Worm (Caenorhabditis elegans) whole organism, L1 larva: ENCODE data around the gene msp-19.
"Not testable (repeated sequence)": the region's sequence is repeated elsewhere in the genome, so short reads cannot be mapped to it uniquely, and the experiment has no call there.

Experiments
- C04F5.9 ChIP-seq: sonication (generic microtip); optimal IDR thresholded peaks from 2 replicates; lab custom pipeline; 2016; ENCODE audit warnings: missing genetic modification characterization, missing compliant biosample characterization
- F16B12.6 ChIP-seq: fragments of 150-350 bp; optimal IDR thresholded peaks from 2 replicates; lab custom pipeline; 2014; ENCODE audit warnings: missing biosample characterization, missing genetic modification characterization
- aha-1 ChIP-seq: fragments of 150-350 bp; optimal IDR thresholded peaks from 2 replicates; lab custom pipeline; 2014; ENCODE audit warnings: missing biosample characterization, missing genetic modification characterization
- aly-2 ChIP-seq: fragments of 150-350 bp; optimal IDR thresholded peaks from 2 replicates; lab custom pipeline; 2014; ENCODE audit warnings: missing biosample characterization, missing genetic modification characterization
- blmp-1 ChIP-seq: fragments of 150-350 bp; optimal IDR thresholded peaks from 2 replicates; lab custom pipeline; 2014; ENCODE audit warnings: missing biosample characterization, missing genetic modification characterization
- ceh-63 ChIP-seq: fragments of 200-800 bp; sonication (Bioruptor generic); optimal IDR thresholded peaks from 2 replicates; lab custom pipeline; 2018; ENCODE audit warnings: mild to moderate bottlenecking, missing genetic modification characterization, missing compliant biosample characterization
- ceh-88 ChIP-seq: fragments of 200-800 bp; sonication (Bioruptor generic); IDR thresholded peaks from 2 replicates; pipeline ENCODE4 v1.3.6; 2022; ENCODE audit warnings: missing genetic modification characterization, missing compliant biosample characterization
- dsc-1 ChIP-seq: sonication (generic microtip); optimal IDR thresholded peaks from 2 replicates; lab custom pipeline; 2016; ENCODE audit warnings: mild to moderate bottlenecking, missing genetic modification characterization, missing compliant biosample characterization
- efl-3 ChIP-seq: fragments of 200-800 bp; sonication (Bioruptor generic); optimal IDR thresholded peaks from 2 replicates; lab custom pipeline; 2018; ENCODE audit warnings: mild to moderate bottlenecking, missing genetic modification characterization, missing compliant biosample characterization
- egl-13 ChIP-seq: sonication (generic microtip); optimal IDR thresholded peaks from 2 replicates; lab custom pipeline; 2016; ENCODE audit warnings: missing genotype, missing genetic modification reagents, missing genetic modification characterization, missing compliant biosample characterization
- elt-3 ChIP-seq, 6 experiments: fragments of 150-350 bp in 1 of 6; sonication (generic microtip); optimal IDR thresholded peaks; 2 replicates each; lab custom pipeline; 2017 to 2018; ENCODE audit warnings: missing biosample characterization in 6 of 6, missing genetic modification characterization in 6 of 6, inconsistent platforms in 1 of 6
- fkh-8 ChIP-seq: sonication (generic microtip); optimal IDR thresholded peaks from 2 replicates; lab custom pipeline; 2016; ENCODE audit warnings: mild to moderate bottlenecking, missing genetic modification characterization, missing compliant biosample characterization
- fos-1 ChIP-seq: fragments of 150-350 bp; optimal IDR thresholded peaks from 2 replicates; lab custom pipeline; 2014; ENCODE audit warnings: missing biosample characterization, missing genetic modification characterization
- grh-1 ChIP-seq: fragments of 200-800 bp; sonication (Bioruptor generic); IDR thresholded peaks from 2 replicates; pipeline ENCODE4 v1.3.6; 2022; ENCODE audit warnings: missing genetic modification reagents, missing genetic modification characterization, missing compliant biosample characterization
- hlh-4 ChIP-seq: sonication (generic microtip); optimal IDR thresholded peaks from 2 replicates; lab custom pipeline; 2016; ENCODE audit warnings: mild to moderate bottlenecking, missing genetic modification characterization, missing compliant biosample characterization
- jun-1 ChIP-seq: fragments of 150-350 bp; optimal IDR thresholded peaks from 2 replicates; lab custom pipeline; 2014; ENCODE audit warnings: missing biosample characterization, missing genetic modification reagents, missing genetic modification characterization
- lin-14 ChIP-seq: fragments of 200-800 bp; sonication (Bioruptor generic); optimal IDR thresholded peaks from 2 replicates; lab custom pipeline; 2018; ENCODE audit warnings: mild to moderate bottlenecking, missing genetic modification characterization, moderate library complexity, missing compliant biosample characterization
- lsy-2 ChIP-seq, 2 experiments: fragments of 150-350 bp; optimal IDR thresholded peaks; 2 replicates each; lab custom pipeline; 2014; ENCODE audit warnings: missing biosample characterization in 2 of 2, missing genetic modification characterization in 2 of 2
- nhr-11 ChIP-seq: fragments of 150-350 bp; optimal IDR thresholded peaks from 2 replicates; lab custom pipeline; 2014; ENCODE audit warnings: missing biosample characterization, missing genetic modification characterization
- nhr-47 ChIP-seq: sonication (generic microtip); optimal IDR thresholded peaks from 2 replicates; lab custom pipeline; 2016; ENCODE audit warnings: mild to moderate bottlenecking, missing genetic modification characterization, moderate library complexity, missing compliant biosample characterization
- nhr-76 ChIP-seq: sonication (generic microtip); optimal IDR thresholded peaks from 2 replicates; lab custom pipeline; 2017; ENCODE audit warnings: missing biosample characterization, missing genetic modification characterization
- nhr-77 ChIP-seq: fragments of 150-350 bp; optimal IDR thresholded peaks from 2 replicates; lab custom pipeline; 2014; ENCODE audit warnings: missing biosample characterization, missing genetic modification characterization
- nhr-84 ChIP-seq: sonication (generic microtip); optimal IDR thresholded peaks from 2 replicates; lab custom pipeline; 2017; ENCODE audit warnings: missing biosample characterization, missing genetic modification characterization
- pag-3 ChIP-seq: sonication (generic microtip); optimal IDR thresholded peaks from 2 replicates; lab custom pipeline; 2017; ENCODE audit warnings: missing genetic modification characterization, mild to moderate bottlenecking, missing compliant biosample characterization, antibody characterized with exemption, borderline replicate concordance; ENCODE audit not compliant: insufficient read depth
- rnt-1 ChIP-seq: sonication (generic microtip); optimal IDR thresholded peaks from 2 replicates; lab custom pipeline; 2016; ENCODE audit warnings: mild to moderate bottlenecking, missing genetic modification characterization, moderate library complexity, missing compliant biosample characterization
- sox-4 ChIP-seq: sonication (generic microtip); optimal IDR thresholded peaks from 2 replicates; lab custom pipeline; 2016; ENCODE audit warnings: missing genetic modification characterization, missing compliant biosample characterization
- swsn-7 ChIP-seq: sonication (generic microtip); optimal IDR thresholded peaks from 2 replicates; lab custom pipeline; 2016; ENCODE audit warnings: missing genetic modification characterization, missing compliant biosample characterization
- tbx-2 ChIP-seq: sonication (generic microtip); optimal IDR thresholded peaks from 2 replicates; lab custom pipeline; 2016; ENCODE audit warnings: missing genetic modification characterization, missing compliant biosample characterization
- unc-130 ChIP-seq: fragments of 150-350 bp; optimal IDR thresholded peaks from 2 replicates; lab custom pipeline; 2017; ENCODE audit warnings: missing biosample characterization, missing genetic modification characterization, inconsistent platforms
- unc-30 ChIP-seq: sonication (generic microtip); optimal IDR thresholded peaks from 2 replicates; lab custom pipeline; 2017; ENCODE audit warnings: missing biosample characterization, missing genetic modification characterization
- unc-62 ChIP-seq: fragments of 150-350 bp; optimal IDR thresholded peaks from 2 replicates; lab custom pipeline; 2014; ENCODE audit warnings: missing biosample characterization, missing genetic modification reagents, missing genetic modification characterization
- vab-15 ChIP-seq: sonication (generic microtip); optimal IDR thresholded peaks from 2 replicates; lab custom pipeline; 2017; ENCODE audit warnings: missing genotype, mild to moderate bottlenecking, missing genetic modification characterization, missing compliant biosample characterization
- xbp-1 ChIP-seq: sonication (generic microtip); optimal IDR thresholded peaks from 2 replicates; lab custom pipeline; 2016; ENCODE audit warnings: missing genetic modification characterization, missing compliant biosample characterization
- ztf-11 ChIP-seq, 2 experiments: sonication (generic microtip); optimal IDR thresholded peaks; 2 replicates each; lab custom pipeline; 2016 to 2017; ENCODE audit warnings: missing genetic modification characterization in 2 of 2, missing biosample characterization in 1 of 2, missing compliant biosample characterization in 1 of 2

Gene msp-19

ce11 chrIV:5260289-5260688 lies at the start of gene msp-19:
Gene msp-19 (plus strand): TSS chrIV:5260589.
- not testable (repeated sequence) for TF ChIP-seq efl-3 (GFP tag; lab: Kevin White, UChicago); swsn-7; lin-14 (GFP tag; lab: Kevin White, UChicago)

- TF ChIP-seq ceh-88 (GFP tag; lab: Robert Waterston, UW) (no peak), nhr-76 (tag; lab: Kevin White, UChicago) (no peak), nhr-84 (tag; lab: Kevin White, UChicago) (no peak), elt-3 (tag; optimal IDR thresholded peaks at IDR 0.05; lab: Kevin White, UChicago) (no peak), unc-130 (tag; lab: Kevin White, UChicago) (no peak), lin-14 (GFP tag; lab: Kevin White, UChicago) (no peak), aly-2 (tag; lab: Kevin White, UChicago) (no peak), fkh-8 (tag; lab: Kevin White, UChicago) (no peak), tbx-2 (tag; lab: Kevin White, UChicago) (no peak), F16B12.6 (tag; lab: Kevin White, UChicago) (no peak), egl-13 (tag; lab: Kevin White, UChicago) (no peak), lsy-2 (tag; optimal IDR thresholded peaks at IDR 0.05; lab: Kevin White, UChicago) (no peak), unc-30 (tag; lab: Kevin White, UChicago) (no peak), hlh-4 (tag; lab: Kevin White, UChicago) (no peak), nhr-11 (tag; lab: Kevin White, UChicago) (no peak), sox-4 (tag; lab: Kevin White, UChicago) (no peak), fos-1 (no peak), rnt-1 (no peak)
- TF ChIP-seq, all 84 proteins: peak for 0
Measured at ce11 chrIV:5210606-5211005, 49.8 kb upstream of the msp-19 start.

DNA sequence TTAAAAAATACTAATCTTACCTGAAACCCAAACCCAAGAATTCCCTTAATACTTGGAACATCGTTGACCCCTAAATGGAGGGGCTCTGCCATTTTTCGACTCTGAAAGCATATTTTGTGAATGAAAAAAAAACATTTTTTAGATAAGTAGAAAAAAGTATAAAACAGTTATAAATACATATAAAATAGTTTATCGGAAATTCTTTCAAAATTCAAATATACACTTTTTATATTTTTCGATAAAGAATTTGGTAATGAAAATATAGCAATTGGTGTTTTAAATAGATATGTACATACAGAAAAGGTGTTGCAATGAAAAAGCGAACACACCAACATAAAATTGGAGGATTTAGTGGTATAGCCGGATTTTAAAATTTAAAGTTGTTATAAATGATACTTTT lies 45.3 kb upstream of the msp-19 start, which contains the start of gene Y59E9AL.4:
Y59E9AL.4 (minus strand) TSS at position 101 of the 400 bp plus-strand sequence.
- no peak for TF ChIP-seq lsy-2 (tag; optimal IDR thresholded peaks at IDR 0.05; lab: Kevin White, UChicago)
- no peak for TF ChIP-seq vab-15 (tag; lab: Kevin White, UChicago)
- no peak for TF ChIP-seq tbx-2 (tag; lab: Kevin White, UChicago)
- no peak for TF ChIP-seq C04F5.9 (tag; lab: Kevin White, UChicago)
- TF ChIP-seq xbp-1: no peak
- no peak for TF ChIP-seq ceh-63
- no peak for TF ChIP-seq pag-3
- no peak for TF ChIP-seq aha-1 (tag; lab: Kevin White, UChicago)
- TF ChIP-seq hlh-4 (tag; lab: Kevin White, UChicago): no peak

DNA sequence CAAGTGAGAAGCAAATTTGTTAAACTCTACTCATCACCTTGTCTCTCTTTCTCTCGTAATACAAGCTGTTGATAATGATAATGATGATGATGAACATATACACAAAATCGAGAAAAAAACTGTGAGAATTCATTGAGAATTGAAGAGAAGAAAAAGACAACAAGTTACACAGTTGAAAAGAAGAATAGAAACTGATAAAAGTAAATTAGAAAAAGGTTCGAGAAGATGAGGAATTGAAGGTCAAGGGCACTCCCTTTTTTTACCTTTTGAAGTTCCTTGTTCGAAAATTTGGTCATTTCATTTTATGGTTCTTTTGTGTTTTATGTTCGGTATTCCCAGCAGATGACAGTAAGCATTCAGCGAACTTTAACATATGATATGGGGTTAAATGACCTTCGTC lies 44.0 kb upstream of the msp-19 start:
- TF ChIP-seq lin-14 (GFP tag; lab: Kevin White, UChicago): peak; percentile 33
- peak; percentile 48 for TF ChIP-seq blmp-1
- no peak for TF ChIP-seq nhr-77 (tag; lab: Kevin White, UChicago)
- TF ChIP-seq elt-3 (tag; optimal IDR thresholded peaks at IDR 0.05; lab: Kevin White, UChicago): peak in 2 of 6 experiments; percentile 17 to 22
- TF ChIP-seq jun-1 (tag; lab: Kevin White, UChicago): no peak
- no peak for TF ChIP-seq C04F5.9 (tag; lab: Kevin White, UChicago)
- no peak for TF ChIP-seq ceh-88 (GFP tag; lab: Robert Waterston, UW)
- TF ChIP-seq aha-1 (tag; lab: Kevin White, UChicago): no peak
- no peak for TF ChIP-seq nhr-47 (tag; lab: Kevin White, UChicago)
- TF ChIP-seq ztf-11 (tag; optimal IDR thresholded peaks at IDR 0.05; lab: Kevin White, UChicago): no peak

DNA sequence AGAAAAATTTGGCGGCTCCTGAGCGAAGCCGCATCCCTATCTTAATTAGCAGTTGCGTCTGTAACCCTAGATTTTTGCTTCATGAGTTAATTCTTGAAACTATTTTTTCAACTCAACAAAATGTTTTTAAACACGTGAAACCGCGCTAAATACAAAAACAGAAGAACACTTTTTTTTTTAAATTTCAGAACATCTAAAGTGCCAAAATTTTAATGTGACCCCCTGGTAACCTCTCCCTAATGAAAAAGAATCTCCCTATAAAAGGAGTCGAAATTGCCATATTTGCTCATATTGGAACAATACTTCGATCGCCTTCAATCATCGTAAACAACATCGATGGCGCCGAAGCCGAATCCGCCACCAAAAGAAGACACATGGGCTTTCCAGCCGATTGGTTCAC lies 41.9 kb upstream of the msp-19 start, which contains the start of gene nsph-4.2:
nsph-4.2 (plus strand) TSS at position 301 of the 400 bp plus-strand sequence.
- not testable (repeated sequence) for TF ChIP-seq grh-1 (GFP tag; lab: Robert Waterston, UW); dsc-1 (tag; lab: Kevin White, UChicago); unc-62 (GFP tag; lab: Kevin White, UChicago)
- TF ChIP-seq, all 84 proteins: peak for 0; not testable (repeated sequence) for 84
